Fruit fly (Drosophila melanogaster): ENCODE results near the gene CG13039.

- no peak for TF ChIP-seq CG8478 (optimal IDR thresholded peaks at IDR 0.05)
- no peak for TF ChIP-seq usp (GFP tag; optimal IDR thresholded peaks at IDR 0.05)
- TF ChIP-seq EcR (GFP tag; optimal IDR thresholded peaks at IDR 0.05), result no peak
- no peak for TF ChIP-seq Dll (optimal IDR thresholded peaks at IDR 0.05)
These were observed 6.5 kb upstream of the CG13039 start, which contains the start of gene CG13056 for dm6 chr3L:16333013-16333412.
